Worm (Caenorhabditis elegans): ENCODE results near the gene hsp-25.

DNA sequence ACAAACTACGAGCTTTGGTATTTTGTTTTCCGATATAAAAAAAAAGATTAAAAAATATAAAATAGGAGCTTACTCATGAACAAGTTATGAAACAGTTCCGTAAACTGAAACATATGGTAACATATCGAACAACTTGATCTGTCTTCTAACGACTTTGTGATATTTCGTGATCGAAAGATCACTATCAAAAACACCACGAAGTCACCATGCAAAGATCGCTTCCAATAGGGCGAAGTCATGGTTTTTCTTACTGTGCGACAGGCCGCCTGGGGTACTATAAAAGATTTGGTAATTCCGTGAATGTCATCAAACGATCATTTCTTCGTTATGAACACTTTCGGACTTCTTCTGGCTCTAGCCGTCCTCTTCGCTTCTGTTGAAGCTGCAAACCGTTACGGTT lies 43.2 kb upstream of the hsp-25 start, which contains the start of gene C45B2.3:
- TF ChIP-seq W03F9.2 (tag; optimal IDR thresholded peaks at IDR 0.05) = no peak
- TF ChIP-seq him-1 (tag; optimal IDR thresholded peaks at IDR 0.05) = no peak
- no peak for TF ChIP-seq dao-5 (tag; optimal IDR thresholded peaks at IDR 0.05)

Measured in whole organism, L4/young adult.